Fruit fly (Drosophila melanogaster): ENCODE measurements around the gene Akr1B.

dm6 chr3L:11599965-11600420, 24.2 kb downstream of the Akr1B start, which contains the start of the genes CG14137 and CG46394:
- TF ChIP-seq CG11762 (GFP tag; optimal IDR thresholded peaks at IDR 0.05; ENCODE audit: insufficient read depth), result no peak
- no peak for TF ChIP-seq Hr38 (GFP tag; optimal IDR thresholded peaks at IDR 0.05)
- no peak for TF ChIP-seq CG1621 (tag; optimal IDR thresholded peaks at IDR 0.05)
- no peak for TF ChIP-seq Lpt (GFP tag; optimal IDR thresholded peaks at IDR 0.05)
- no peak for TF ChIP-seq CG10669 (GFP tag; optimal IDR thresholded peaks at IDR 0.05)

Measured in whole organism, prepupa.